Worm (Caenorhabditis elegans): ENCODE data around the gene prp-8.

- TF ChIP-seq mdl-1 (tag; optimal IDR thresholded peaks at IDR 0.05) (no peak), nhr-237 (tag; optimal IDR thresholded peaks at IDR 0.05) (no peak), nhr-11 (tag; optimal IDR thresholded peaks at IDR 0.05) (no peak), elt-1 (tag; optimal IDR thresholded peaks at IDR 0.05) (no peak), lin-39 (tag; optimal IDR thresholded peaks at IDR 0.05) (no peak), nhr-77 (tag; optimal IDR thresholded peaks at IDR 0.05) (no peak), unc-62 (GFP tag; optimal IDR thresholded peaks at IDR 0.05) (no peak), lsy-2 (tag; optimal IDR thresholded peaks at IDR 0.05) (no peak), fos-1 (tag; optimal IDR thresholded peaks at IDR 0.05) (no peak), skn-1 (tag; optimal IDR thresholded peaks at IDR 0.05) (no peak), C34F6.9 (tag; optimal IDR thresholded peaks at IDR 0.05) (no peak), ama-1 (optimal IDR thresholded peaks at IDR 0.05) (no peak)
Observed at ce11 chrIII:8220081-8220480, 55.9 kb downstream of the prp-8 start.
